Fruit fly (Drosophila melanogaster): Measurements from ENCODE around the gene CG32161.

Gene CG32161

dm6 chr3L:16860879-16861278 lies 14.9 kb downstream of the CG32161 start:
- no peak for TF ChIP-seq Dfd (GFP tag; optimal IDR thresholded peaks at IDR 0.05)
- TF ChIP-seq Hr83 (GFP tag; optimal IDR thresholded peaks at IDR 0.05; ENCODE audit: poor library complexity, severe bottlenecking): no peak
- no peak for TF ChIP-seq Myc (optimal IDR thresholded peaks at IDR 0.05)
- TF ChIP-seq dl (GFP tag; optimal IDR thresholded peaks at IDR 0.05; ENCODE audit: insufficient read depth in 1 of 2, partially characterized antibody in 2 of 2): no peak
- no peak for TF ChIP-seq lola (GFP tag; optimal IDR thresholded peaks at IDR 0.05)
- no peak for TF ChIP-seq tai (GFP tag; optimal IDR thresholded peaks at IDR 0.05)
- no peak for TF ChIP-seq usp (GFP tag; optimal IDR thresholded peaks at IDR 0.05)
- TF ChIP-seq dmrt93B (GFP tag; optimal IDR thresholded peaks at IDR 0.05): no peak
- no peak for TF ChIP-seq Sp1 (GFP tag; optimal IDR thresholded peaks at IDR 0.05)
- TF ChIP-seq ey (GFP tag; optimal IDR thresholded peaks at IDR 0.05): no peak
- TF ChIP-seq CrebA (GFP tag; optimal IDR thresholded peaks at IDR 0.05; ENCODE audit: borderline replicate concordance): no peak
- TF ChIP-seq Mio (GFP tag; optimal IDR thresholded peaks at IDR 0.05): no peak
- no peak for TF ChIP-seq CG9705 (GFP tag; optimal IDR thresholded peaks at IDR 0.05)
- TF ChIP-seq Dif (GFP tag; optimal IDR thresholded peaks at IDR 0.05; ENCODE audit: partially characterized antibody): no peak
- no peak for TF ChIP-seq psq (GFP tag; optimal IDR thresholded peaks at IDR 0.05)
- no peak for TF ChIP-seq CG32264 (GFP tag; optimal IDR thresholded peaks at IDR 0.05)
- no peak for TF ChIP-seq pan (optimal IDR thresholded peaks at IDR 0.05)
- no peak for TF ChIP-seq Hr78 (GFP tag; optimal IDR thresholded peaks at IDR 0.05)
- TF ChIP-seq Rel (GFP tag; optimal IDR thresholded peaks at IDR 0.05): no peak
- no peak for TF ChIP-seq Rel (tag; optimal IDR thresholded peaks at IDR 0.05)
- TF ChIP-seq Abd-B (GFP tag; optimal IDR thresholded peaks at IDR 0.05): no peak

dm6 chr3L:16862284-16862683 lies 16.3 kb downstream of the CG32161 start, which contains the start of gene Rh4:
Gene Rh4, minus strand, starts transcription at chr3L:16862517.
- no peak for TF ChIP-seq woc (GFP tag; optimal IDR thresholded peaks at IDR 0.05)
- no peak for TF ChIP-seq N (GFP tag; optimal IDR thresholded peaks at IDR 0.05)
- no peak for TF ChIP-seq Hnf4 (GFP tag; optimal IDR thresholded peaks at IDR 0.05)
- no peak for TF ChIP-seq jim (GFP tag; optimal IDR thresholded peaks at IDR 0.05)
- TF ChIP-seq Dif (GFP tag; optimal IDR thresholded peaks at IDR 0.05; ENCODE audit: partially characterized antibody): no peak
- no peak for TF ChIP-seq Mio (GFP tag; optimal IDR thresholded peaks at IDR 0.05)
- TF ChIP-seq br (GFP tag; optimal IDR thresholded peaks at IDR 0.05): no peak
- TF ChIP-seq tai (GFP tag; optimal IDR thresholded peaks at IDR 0.05): no peak
- TF ChIP-seq HLH106 (tag; optimal IDR thresholded peaks at IDR 0.05): no peak
- no peak for TF ChIP-seq Dfd (GFP tag; optimal IDR thresholded peaks at IDR 0.05)
- no peak for TF ChIP-seq dsf (GFP tag; optimal IDR thresholded peaks at IDR 0.05; ENCODE audit: borderline replicate concordance)
- no peak for TF ChIP-seq sv (GFP tag; optimal IDR thresholded peaks at IDR 0.05)
- no peak for TF ChIP-seq fru (GFP tag; optimal IDR thresholded peaks at IDR 0.05)
- TF ChIP-seq dmrt93B (GFP tag; optimal IDR thresholded peaks at IDR 0.05): no peak
- TF ChIP-seq Hr78 (GFP tag; optimal IDR thresholded peaks at IDR 0.05): no peak
- TF ChIP-seq pan (optimal IDR thresholded peaks at IDR 0.05): no peak

dm6 chr3L:16862958-16863357 lies 16.9 kb downstream of the CG32161 start, which contains the start of gene CG9951:
Gene CG9951, plus strand, starts transcription at chr3L:16863164.
- no peak for TF ChIP-seq lola (GFP tag; optimal IDR thresholded peaks at IDR 0.05)
- no peak for TF ChIP-seq Abd-B (GFP tag; optimal IDR thresholded peaks at IDR 0.05)

- TF ChIP-seq Hr83 (GFP tag; optimal IDR thresholded peaks at IDR 0.05; ENCODE audit: poor library complexity, severe bottlenecking) (no peak), foxo (GFP tag; optimal IDR thresholded peaks at IDR 0.05) (no peak), h (GFP tag; optimal IDR thresholded peaks at IDR 0.05) (no peak), brk (GFP tag; optimal IDR thresholded peaks at IDR 0.05) (no peak), Hr78 (GFP tag; optimal IDR thresholded peaks at IDR 0.05) (no peak), CrebA (GFP tag; optimal IDR thresholded peaks at IDR 0.05; ENCODE audit: borderline replicate concordance) (no peak), Dif (GFP tag; optimal IDR thresholded peaks at IDR 0.05; ENCODE audit: partially characterized antibody) (no peak), Myc (optimal IDR thresholded peaks at IDR 0.05) (no peak), Abd-B (GFP tag; optimal IDR thresholded peaks at IDR 0.05) (no peak), Rel (GFP tag; optimal IDR thresholded peaks at IDR 0.05) (no peak), Rel (tag; optimal IDR thresholded peaks at IDR 0.05) (peak; percentile 31), br (GFP tag; optimal IDR thresholded peaks at IDR 0.05) (no peak), sv (GFP tag; optimal IDR thresholded peaks at IDR 0.05) (no peak), dsf (GFP tag; optimal IDR thresholded peaks at IDR 0.05; ENCODE audit: borderline replicate concordance) (peak; percentile 7), Vsx2 (GFP tag; optimal IDR thresholded peaks at IDR 0.05; ENCODE audit: partially characterized antibody) (peak; percentile 49), lola (GFP tag; optimal IDR thresholded peaks at IDR 0.05) (no peak), Sp1 (GFP tag; optimal IDR thresholded peaks at IDR 0.05) (no peak), dmrt93B (GFP tag; optimal IDR thresholded peaks at IDR 0.05) (no peak), Mio (GFP tag; optimal IDR thresholded peaks at IDR 0.05) (no peak), rgr (GFP tag; optimal IDR thresholded peaks at IDR 0.05) (no peak), usp (GFP tag; optimal IDR thresholded peaks at IDR 0.05) (no peak), ey (GFP tag; optimal IDR thresholded peaks at IDR 0.05) (no peak), fru (GFP tag; optimal IDR thresholded peaks at IDR 0.05) (peak; percentile 22), Jra (GFP tag; optimal IDR thresholded peaks at IDR 0.05) (no peak), OdsH (GFP tag; optimal IDR thresholded peaks at IDR 0.05) (no peak), CG9705 (GFP tag; optimal IDR thresholded peaks at IDR 0.05) (no peak), psq (GFP tag; optimal IDR thresholded peaks at IDR 0.05) (no peak), Hnf4 (GFP tag; optimal IDR thresholded peaks at IDR 0.05) (no peak), N (GFP tag; optimal IDR thresholded peaks at IDR 0.05) (no peak), HLH106 (tag; optimal IDR thresholded peaks at IDR 0.05) (no peak), woc (GFP tag; optimal IDR thresholded peaks at IDR 0.05) (peak; percentile 78)
These were observed 19.2 kb downstream of the CG32161 start, which contains the start of gene Lmpt for dm6 chr3L:16865123-16865831. Gene Lmpt, plus strand, starts transcription at chr3L:16865295.
